Worm (Caenorhabditis elegans) whole organism, L2 larva: ENCODE results near the gene fbxb-108.

ENCODE experiments used
- aly-2 ChIP-seq: fragments of 150-350 bp; optimal IDR thresholded peaks from 2 replicates; lab custom pipeline; 2014; ENCODE audit warnings: missing biosample characterization, missing genetic modification characterization
- ama-1 ChIP-seq: fragments of 150-350 bp; optimal IDR thresholded peaks from 2 replicates; lab custom pipeline; 2018; ENCODE audit warnings: inconsistent platforms
- egl-27 ChIP-seq: sonication (generic microtip); optimal IDR thresholded peaks from 3 replicates; lab custom pipeline; 2017; ENCODE audit warnings: missing biosample characterization, missing genetic modification reagents, missing genetic modification characterization
- fos-1 ChIP-seq: fragments of 150-350 bp; optimal IDR thresholded peaks from 2 replicates; lab custom pipeline; 2014; ENCODE audit warnings: missing biosample characterization, missing genetic modification characterization
- lsy-2 ChIP-seq, 2 experiments: fragments of 150-350 bp in 1 of 2; sonication (generic microtip) in 1 of 2; optimal IDR thresholded peaks; 2 replicates each; lab custom pipeline; 2014 to 2017; ENCODE audit warnings: missing biosample characterization in 2 of 2, missing genetic modification characterization in 2 of 2
- mab-5 ChIP-seq: fragments of 150-350 bp; optimal IDR thresholded peaks from 2 replicates; lab custom pipeline; 2014; ENCODE audit warnings: missing biosample characterization, missing genetic modification characterization
- nhr-11 ChIP-seq: fragments of 150-350 bp; optimal IDR thresholded peaks from 2 replicates; lab custom pipeline; 2014; ENCODE audit warnings: missing biosample characterization, missing genetic modification characterization
- nhr-23 ChIP-seq: fragments of 150-350 bp; optimal IDR thresholded peaks from 2 replicates; lab custom pipeline; 2014; ENCODE audit warnings: missing biosample characterization, missing genetic modification reagents, missing genetic modification characterization
- nhr-237 ChIP-seq: fragments of 150-350 bp; optimal IDR thresholded peaks from 2 replicates; lab custom pipeline; 2014; ENCODE audit warnings: missing biosample characterization, missing genetic modification characterization
- peb-1 ChIP-seq: fragments of 150-350 bp; optimal IDR thresholded peaks from 2 replicates; lab custom pipeline; 2014; ENCODE audit warnings: missing biosample characterization, missing genetic modification characterization
- unc-55 ChIP-seq: fragments of 150-350 bp; sonication (generic microtip); optimal IDR thresholded peaks from 3 replicates; lab custom pipeline; 2014; ENCODE audit warnings: missing biosample characterization, missing genetic modification reagents, missing genetic modification characterization
- zag-1 ChIP-seq: fragments of 150-350 bp; optimal IDR thresholded peaks from 2 replicates; lab custom pipeline; 2014; ENCODE audit warnings: missing biosample characterization, missing genetic modification characterization

ce11 chrII:2754595-2754994, 10.2 kb upstream of the fbxb-108 start:
- TF ChIP-seq egl-27 (tag; lab: Kevin White, UChicago) (no peak), peb-1 (no peak), unc-55 (GFP tag; lab: Kevin White, UChicago) (no peak), aly-2 (tag; lab: Kevin White, UChicago) (no peak), mab-5 (tag; lab: Kevin White, UChicago) (no peak), zag-1 (tag; lab: Kevin White, UChicago) (no peak), ama-1 (lab: Kevin White, UChicago) (no peak), lsy-2 (tag; optimal IDR thresholded peaks at IDR 0.05; lab: Kevin White, UChicago) (no peak), nhr-237 (tag; lab: Kevin White, UChicago) (no peak), fos-1 (tag; lab: Kevin White, UChicago) (no peak), nhr-23 (tag; lab: Kevin White, UChicago) (no peak), nhr-11 (no peak)
